Fruit fly (Drosophila melanogaster): ENCODE results near the gene CG8260.

CG8260 gene

DNA sequence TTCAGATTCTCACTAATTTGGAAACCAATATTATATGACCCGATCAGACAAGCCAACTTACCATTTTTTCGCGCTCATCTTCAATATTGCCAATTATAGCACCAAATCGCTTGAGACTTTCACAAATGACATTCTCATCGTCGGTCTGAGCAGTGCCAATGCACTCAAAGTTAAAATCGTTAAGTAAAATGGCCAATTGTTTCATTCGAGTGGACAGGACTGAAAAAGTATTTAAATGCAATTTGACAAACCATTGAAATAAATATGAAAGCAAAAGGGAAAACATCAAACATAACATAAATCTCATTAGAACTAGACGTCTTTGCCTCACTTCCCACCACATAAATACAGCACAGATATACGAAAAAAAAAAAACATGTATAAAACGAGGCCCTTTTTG, at the start of gene CG8260:
Gene CG8260 (plus strand): TSS at position 301 of the 400 bp plus-strand sequence.
- no peak for TF ChIP-seq insv (optimal IDR thresholded peaks at IDR 0.05)
- TF ChIP-seq h (optimal IDR thresholded peaks at IDR 0.05) = no peak

dm6 chrX:15709624-15709983, 46.5 kb upstream of the CG8260 start:
- TF ChIP-seq Sin3A (optimal IDR thresholded peaks at IDR 0.05) (no peak), ttk (optimal IDR thresholded peaks at IDR 0.05) (no peak), Myc (optimal IDR thresholded peaks at IDR 0.05) (no peak), h (optimal IDR thresholded peaks at IDR 0.05) (no peak), psq (optimal IDR thresholded peaks at IDR 0.05) (no peak), insv (optimal IDR thresholded peaks at IDR 0.05) (no peak)

- TF ChIP-seq Myc (optimal IDR thresholded peaks at IDR 0.05) (no peak), psq (optimal IDR thresholded peaks at IDR 0.05) (no peak), Sin3A (optimal IDR thresholded peaks at IDR 0.05) (no peak), ttk (optimal IDR thresholded peaks at IDR 0.05) (no peak), insv (optimal IDR thresholded peaks at IDR 0.05) (no peak), h (optimal IDR thresholded peaks at IDR 0.05) (no peak)
Measured at dm6 chrX:15709984-15710750, 46.0 kb upstream of the CG8260 start, which contains the start of the genes CG9281 and CG15601. Gene CG9281 (minus strand): TSS chrX:15710539. Gene CG15601 (plus strand): TSS chrX:15710647.

dm6 chrX:15710751-15711179, 45.4 kb upstream of the CG8260 start:
- no peak for TF ChIP-seq insv (optimal IDR thresholded peaks at IDR 0.05)
- TF ChIP-seq psq (optimal IDR thresholded peaks at IDR 0.05) = no peak
- TF ChIP-seq Sin3A (optimal IDR thresholded peaks at IDR 0.05) = no peak
- no peak for TF ChIP-seq ttk (optimal IDR thresholded peaks at IDR 0.05)
- TF ChIP-seq h (optimal IDR thresholded peaks at IDR 0.05) = no peak
- TF ChIP-seq Myc (optimal IDR thresholded peaks at IDR 0.05) = no peak

DNA sequence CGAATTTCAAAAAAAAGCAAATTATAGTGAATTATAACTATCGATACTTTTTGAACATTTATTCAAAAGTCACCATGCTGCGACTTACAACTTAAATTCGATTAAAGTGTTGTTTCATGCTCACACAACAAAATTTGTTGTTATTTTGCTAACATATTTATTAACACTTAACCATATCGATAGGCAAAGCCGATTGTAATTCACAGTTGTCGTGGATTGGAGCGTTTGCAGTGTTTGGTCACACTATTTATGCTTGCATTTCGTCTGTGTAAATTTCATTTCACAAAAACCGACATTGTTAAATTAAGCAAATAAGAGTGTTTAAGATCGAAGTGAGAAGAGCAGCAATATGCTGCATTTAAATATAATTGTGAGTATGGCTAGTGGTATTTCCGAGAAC, 43.7 kb upstream of the CG8260 start, which contains the start of gene HUWE1:
Gene HUWE1 (plus strand): TSS at position 220 of the 400 bp plus-strand sequence.
- TF ChIP-seq h (optimal IDR thresholded peaks at IDR 0.05) = no peak
- TF ChIP-seq ttk (optimal IDR thresholded peaks at IDR 0.05) = no peak
- no peak for TF ChIP-seq Sin3A (optimal IDR thresholded peaks at IDR 0.05)
- TF ChIP-seq psq (optimal IDR thresholded peaks at IDR 0.05) = no peak
- no peak for TF ChIP-seq Myc (optimal IDR thresholded peaks at IDR 0.05)
- TF ChIP-seq insv (optimal IDR thresholded peaks at IDR 0.05) = no peak

dm6 chrX:15731968-15732367, 24.1 kb upstream of the CG8260 start, which contains the start of gene CG8191:
Gene CG8191 (plus strand): TSS chrX:15732178.
- TF ChIP-seq Sin3A (optimal IDR thresholded peaks at IDR 0.05) = no peak
- TF ChIP-seq insv (optimal IDR thresholded peaks at IDR 0.05) = no peak
- no peak for TF ChIP-seq h (optimal IDR thresholded peaks at IDR 0.05)
- TF ChIP-seq Myc (optimal IDR thresholded peaks at IDR 0.05) = no peak
- no peak for TF ChIP-seq psq (optimal IDR thresholded peaks at IDR 0.05)
- no peak for TF ChIP-seq ttk (optimal IDR thresholded peaks at IDR 0.05)

DNA sequence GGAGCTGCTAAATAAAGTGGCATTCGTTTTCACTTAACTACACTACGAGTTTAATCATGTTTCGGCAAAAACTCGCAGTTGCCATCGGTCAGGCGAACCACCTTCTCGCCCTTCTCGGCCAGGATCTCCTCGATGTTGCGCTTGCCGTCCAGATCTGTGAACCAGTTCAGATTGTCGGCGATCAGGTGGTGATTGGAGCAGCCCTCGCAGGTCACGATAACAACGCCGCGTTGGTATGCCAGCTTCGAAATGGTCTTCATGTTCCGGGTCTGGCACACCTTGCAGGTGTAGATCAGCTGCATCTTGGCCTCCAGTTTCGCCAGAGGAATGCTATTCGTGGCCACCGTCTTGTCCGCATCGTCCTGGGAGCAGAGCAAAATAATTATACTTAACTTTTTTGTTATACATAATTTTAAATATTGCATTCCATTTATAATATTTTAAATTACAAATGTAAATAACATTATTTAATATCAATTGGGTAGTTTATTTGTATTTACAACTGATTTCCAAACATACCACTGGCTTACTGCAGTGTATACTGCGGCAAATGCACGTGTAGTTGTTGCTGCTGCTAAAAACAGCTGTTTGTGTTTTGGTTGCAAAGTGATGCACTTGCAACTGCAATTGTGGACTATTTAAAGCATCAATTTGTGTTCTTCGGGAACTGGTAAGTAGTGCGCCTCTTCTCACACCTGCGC, 22.8 kb upstream of the CG8260 start:
- TF ChIP-seq Myc (optimal IDR thresholded peaks at IDR 0.05) (no peak), insv (optimal IDR thresholded peaks at IDR 0.05) (no peak), Sin3A (optimal IDR thresholded peaks at IDR 0.05) (no peak), ttk (optimal IDR thresholded peaks at IDR 0.05) (no peak)

dm6 chrX:15733995-15734394, 22.1 kb upstream of the CG8260 start, which contains the start of the genes CG12379 and MagR:
Gene CG12379 (minus strand): TSS chrX:15733996.
Gene MagR (plus strand): TSS chrX:15734270.
- TF ChIP-seq Myc (optimal IDR thresholded peaks at IDR 0.05) = no peak
- TF ChIP-seq h (optimal IDR thresholded peaks at IDR 0.05) = no peak
- TF ChIP-seq ttk (optimal IDR thresholded peaks at IDR 0.05) = no peak
- TF ChIP-seq insv (optimal IDR thresholded peaks at IDR 0.05) = no peak
- TF ChIP-seq psq (optimal IDR thresholded peaks at IDR 0.05) = no peak
- TF ChIP-seq Sin3A (optimal IDR thresholded peaks at IDR 0.05) = no peak

- TF ChIP-seq psq (optimal IDR thresholded peaks at IDR 0.05) (no peak), Myc (optimal IDR thresholded peaks at IDR 0.05) (no peak)
Measured at dm6 chrX:15737110-15737509, 19.0 kb upstream of the CG8260 start, which contains the start of gene Arp6. Gene Arp6 (minus strand): TSS chrX:15737120.

- no peak for TF ChIP-seq ttk (optimal IDR thresholded peaks at IDR 0.05)
- no peak for TF ChIP-seq psq (optimal IDR thresholded peaks at IDR 0.05)
- TF ChIP-seq insv (optimal IDR thresholded peaks at IDR 0.05) = no peak
- no peak for TF ChIP-seq h (optimal IDR thresholded peaks at IDR 0.05)
- TF ChIP-seq Myc (optimal IDR thresholded peaks at IDR 0.05) = no peak
- no peak for TF ChIP-seq Sin3A (optimal IDR thresholded peaks at IDR 0.05)
Measured at dm6 chrX:15738890-15739550, 17.1 kb upstream of the CG8260 start, which contains the start of the genes CG11679 and CG8206. Gene CG11679 (minus strand): TSS chrX:15738954. Gene CG8206 (plus strand): TSS chrX:15739230.

- TF ChIP-seq psq (optimal IDR thresholded peaks at IDR 0.05) (no peak), insv (optimal IDR thresholded peaks at IDR 0.05) (no peak), Sin3A (optimal IDR thresholded peaks at IDR 0.05) (no peak), Myc (optimal IDR thresholded peaks at IDR 0.05) (no peak), ttk (optimal IDR thresholded peaks at IDR 0.05) (no peak), h (optimal IDR thresholded peaks at IDR 0.05) (no peak)
Measured at dm6 chrX:15740288-15740726, 15.8 kb upstream of the CG8260 start.

DNA sequence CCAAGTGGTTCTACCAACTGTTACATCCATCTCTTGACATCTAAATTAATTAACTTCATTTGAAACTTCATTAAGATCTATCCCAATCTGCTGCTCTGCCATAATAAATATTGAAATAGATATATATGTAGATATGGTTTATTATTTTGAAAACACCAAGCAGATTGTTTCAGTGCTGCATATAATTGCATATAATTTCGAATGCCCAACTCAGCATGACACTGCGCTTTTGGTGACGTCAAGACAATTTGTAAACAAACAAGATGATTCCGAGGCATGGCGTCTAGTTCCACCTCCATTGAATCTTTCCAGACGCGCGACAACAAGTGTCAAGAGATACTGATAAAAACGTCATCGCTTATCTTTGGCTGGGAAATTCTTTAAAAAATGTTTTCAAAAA, 15.2 kb upstream of the CG8260 start:
- no peak for TF ChIP-seq Sin3A (optimal IDR thresholded peaks at IDR 0.05)
- TF ChIP-seq h (optimal IDR thresholded peaks at IDR 0.05) = no peak
- TF ChIP-seq Myc (optimal IDR thresholded peaks at IDR 0.05) = no peak
- no peak for TF ChIP-seq ttk (optimal IDR thresholded peaks at IDR 0.05)
- TF ChIP-seq psq (optimal IDR thresholded peaks at IDR 0.05) = no peak
- TF ChIP-seq insv (optimal IDR thresholded peaks at IDR 0.05) = no peak

Measured in Kc167 (cell line).